Fruit fly (Drosophila melanogaster): ENCODE data around the gene CG12065.
A peak's percentile ranks its signal among the peaks of the same experiment; 100 is the strongest.

The CG12065 gene

DNA sequence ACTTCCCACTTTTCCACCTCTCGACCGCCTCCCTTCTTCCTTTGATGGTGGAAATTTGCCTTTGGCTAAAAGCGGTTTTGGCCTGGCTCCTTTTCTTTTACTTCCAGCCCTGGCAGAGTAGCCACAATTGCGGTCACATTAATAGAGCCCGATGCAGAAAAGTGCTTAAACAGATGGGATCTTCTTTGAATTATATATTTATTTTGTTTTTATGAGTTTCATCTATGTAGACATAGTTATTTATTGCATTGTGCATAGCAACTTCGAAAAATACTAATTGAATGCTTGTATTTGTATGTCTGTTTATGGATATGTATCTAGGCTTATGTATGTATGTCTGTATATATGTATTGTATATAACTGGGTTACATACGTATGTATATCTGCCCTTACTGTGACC lies 32.1 kb upstream of the CG12065 start (continued):
- peak; percentile 76 for TF ChIP-seq grau (tag; optimal IDR thresholded peaks at IDR 0.05)
- TF ChIP-seq sim (GFP tag; IDR thresholded peaks at IDR 0.05) = no peak
- TF ChIP-seq Xbp1 (GFP tag; optimal IDR thresholded peaks at IDR 0.05) = peak; percentile 36
- TF ChIP-seq CG2678 (tag; optimal IDR thresholded peaks at IDR 0.05) = peak; percentile 84
- TF ChIP-seq Blimp-1 (GFP tag; optimal IDR thresholded peaks at IDR 0.05) = peak; percentile 43
- peak; percentile 67; the same call in 2 of the 3 replicates for TF ChIP-seq row (GFP tag; IDR thresholded peaks at IDR 0.05)
- peak; percentile 10 for TF ChIP-seq pum (GFP tag; optimal IDR thresholded peaks at IDR 0.05)
- peak; percentile 1 to 29 for TF ChIP-seq Pdp1 (GFP tag; optimal IDR thresholded peaks at IDR 0.05)
- no peak for TF ChIP-seq gt (GFP tag; IDR thresholded peaks at IDR 0.05)
- peak; percentile 56 for TF ChIP-seq NfI (GFP tag; optimal IDR thresholded peaks at IDR 0.05)
- TF ChIP-seq CG2120 (GFP tag; optimal IDR thresholded peaks at IDR 0.05) = peak; percentile 73
- TF ChIP-seq Camta (GFP tag; optimal IDR thresholded peaks at IDR 0.05) = peak; percentile 1
- peak; percentile 78 for TF ChIP-seq dmrt99B (tag; optimal IDR thresholded peaks at IDR 0.05)
- TF ChIP-seq B-H1 (GFP tag; IDR thresholded peaks at IDR 0.05) = peak; percentile 26; the same call in 1 of the 3 replicates
- no peak for TF ChIP-seq Hr39 (optimal IDR thresholded peaks at IDR 0.05)
- TF ChIP-seq CG11247 (GFP tag; IDR thresholded peaks at IDR 0.05) = peak; percentile 36; the same call in 1 of the 2 replicates
- no peak for TF ChIP-seq CG2116 (GFP tag; optimal IDR thresholded peaks at IDR 0.05)
- no peak for TF ChIP-seq wor (GFP tag; IDR thresholded peaks at IDR 0.05)
- TF ChIP-seq esg (GFP tag; conservative IDR thresholded peaks at IDR 0.05) = peak; percentile 46; the same call in 1 of the 2 replicates
- TF ChIP-seq CG10267 (tag; optimal IDR thresholded peaks at IDR 0.05) = peak; percentile 38
- no peak for TF ChIP-seq cas (GFP tag; IDR thresholded peaks at IDR 0.05)
- TF ChIP-seq CG4424 (GFP tag; optimal IDR thresholded peaks at IDR 0.05) = peak; percentile 35
- peak; percentile 60 for TF ChIP-seq CG12391 (tag; optimal IDR thresholded peaks at IDR 0.05)
- peak; percentile 30; the same call in 1 of the 3 replicates for TF ChIP-seq Aef1 (GFP tag; IDR thresholded peaks at IDR 0.05)
- no peak for TF ChIP-seq Max (GFP tag; optimal IDR thresholded peaks at IDR 0.05)
- peak; percentile 82 for TF ChIP-seq Meics (GFP tag; optimal IDR thresholded peaks at IDR 0.05)
- TF ChIP-seq CG11504 (tag; optimal IDR thresholded peaks at IDR 0.05) = peak; percentile 78
- peak; percentile 70 for TF ChIP-seq PHDP (tag; optimal IDR thresholded peaks at IDR 0.05)
- TF ChIP-seq Rfx (GFP tag; IDR thresholded peaks at IDR 0.05) = peak; percentile 76
- TF ChIP-seq CG10209 (GFP tag; optimal IDR thresholded peaks at IDR 0.05) = peak; percentile 50
- 0 out of 3 replicates have a peak, but pooled peaks have one; percentile 35 for TF ChIP-seq CG11093 (GFP tag; IDR thresholded peaks at IDR 0.05)
- TF ChIP-seq Ada2b (GFP tag; IDR thresholded peaks at IDR 0.05) = peak; percentile 67; the same call in 1 of the 2 replicates
- TF ChIP-seq pan (optimal IDR thresholded peaks at IDR 0.05) = no peak
- peak in 1 of 2 experiments; percentile 67 for TF ChIP-seq pan (GFP tag; optimal IDR thresholded peaks at IDR 0.05 in 1 of 2, IDR thresholded peaks at IDR 0.05 in 1 of 2)
- peak; percentile 19 for TF ChIP-seq az2 (GFP tag; optimal IDR thresholded peaks at IDR 0.05)
- TF ChIP-seq BtbVII (GFP tag; optimal IDR thresholded peaks at IDR 0.05) = peak; percentile 65
- TF ChIP-seq CG17328 (GFP tag; IDR thresholded peaks at IDR 0.05) = peak; percentile 29; the same call in 1 of the 2 replicates
- no peak for TF ChIP-seq kah (GFP tag; optimal IDR thresholded peaks at IDR 0.05)
- TF ChIP-seq otp (GFP tag; IDR thresholded peaks at IDR 0.05) = no peak
- TF ChIP-seq CG10366 (GFP tag; IDR thresholded peaks at IDR 0.05) = peak; percentile 56
- TF ChIP-seq CG2129 (GFP tag; IDR thresholded peaks at IDR 0.05; ENCODE audit: partially characterized antibody) = no peak
- peak; percentile 4 for TF ChIP-seq ewg (GFP tag; optimal IDR thresholded peaks at IDR 0.05)
- peak in 1 of 2 experiments; percentile 40 for TF ChIP-seq bsh (GFP tag; optimal IDR thresholded peaks at IDR 0.05)
- 0 out of 2 replicates have a peak, but pooled peaks have one; percentile 14 for TF ChIP-seq CG7372 (GFP tag; IDR thresholded peaks at IDR 0.05)
- peak; percentile 24 for TF ChIP-seq CG7928 (GFP tag; optimal IDR thresholded peaks at IDR 0.05)
- TF ChIP-seq CG8388 (GFP tag; optimal IDR thresholded peaks at IDR 0.05) = peak; percentile 32
- TF ChIP-seq CG11723 (GFP tag; optimal IDR thresholded peaks at IDR 0.05) = no peak
- no peak for TF ChIP-seq knrl (GFP tag; IDR thresholded peaks at IDR 0.05; ENCODE audit: partially characterized antibody)
- TF ChIP-seq CG13894 (tag; optimal IDR thresholded peaks at IDR 0.05) = peak; percentile 67
- TF ChIP-seq Six4 (GFP tag; optimal IDR thresholded peaks at IDR 0.05) = no peak

All from whole organism, embryonic.